Worm (Caenorhabditis elegans): Measurements from ENCODE around the gene daf-1.

daf-1 gene

DNA sequence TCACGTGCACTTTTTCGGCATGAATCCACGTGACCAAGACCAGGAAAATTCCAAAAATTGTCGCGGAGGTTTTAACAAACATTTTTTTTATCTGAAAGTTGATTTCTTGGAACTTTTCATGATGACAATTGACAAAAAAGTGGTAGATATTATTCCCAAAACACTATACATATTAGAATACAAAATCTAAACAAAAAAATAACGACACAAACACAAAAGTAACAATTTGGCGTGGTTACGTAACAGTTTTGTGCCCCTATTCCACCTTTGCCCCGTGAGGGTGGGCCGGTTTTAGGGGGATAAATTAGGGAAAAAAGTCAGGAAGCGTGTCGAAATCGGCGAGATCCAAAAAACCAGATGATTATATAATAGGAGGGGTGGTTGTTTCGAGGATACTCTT is 25.6 kb downstream of the daf-1 start, which contains the start of gene gegf-1 (continued):
- TF ChIP-seq rec-8 (tag; optimal IDR thresholded peaks at IDR 0.05) (no peak), dpl-1 (GFP tag; optimal IDR thresholded peaks at IDR 0.05) (no peak), pbrm-1 (GFP tag; IDR thresholded peaks at IDR 0.05) (no peak), nfyb-1 (GFP tag; IDR thresholded peaks at IDR 0.05) (no peak), egl-18 (GFP tag; IDR thresholded peaks at IDR 0.05) (no peak), nhr-27 (tag; optimal IDR thresholded peaks at IDR 0.05) (no peak)

DNA sequence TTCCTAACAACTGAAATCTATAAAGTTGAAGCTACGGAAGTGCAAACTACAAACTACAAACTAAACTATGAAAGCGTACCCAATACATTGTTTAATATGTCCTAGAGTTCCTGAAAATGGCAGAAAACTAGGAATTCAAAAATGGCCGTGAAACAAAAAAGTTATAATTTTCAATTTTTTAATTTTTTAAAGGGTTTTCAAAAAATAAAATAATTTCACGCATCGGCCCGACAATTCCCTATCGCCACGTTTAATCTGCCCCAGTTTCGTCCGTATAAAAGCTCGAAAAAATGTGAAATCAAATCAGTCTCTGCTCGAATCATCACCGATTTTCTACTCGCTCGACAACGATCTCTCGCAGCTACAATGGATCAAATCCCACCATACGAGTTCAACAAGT is 26.4 kb downstream of the daf-1 start, which contains the start of gene Y38C1AA.7:
Y38C1AA.7 (plus strand) TSS at position 301 of the 400 bp plus-strand sequence.
- TF ChIP-seq lin-54 (GFP tag; optimal IDR thresholded peaks at IDR 0.05): no peak
- TF ChIP-seq nhr-80 (tag; optimal IDR thresholded peaks at IDR 0.05): no peak
- no peak for TF ChIP-seq rec-8 (tag; optimal IDR thresholded peaks at IDR 0.05)
- no peak for TF ChIP-seq B0035.1 (tag; optimal IDR thresholded peaks at IDR 0.05)
- TF ChIP-seq nhr-27 (tag; optimal IDR thresholded peaks at IDR 0.05): no peak
- no peak for TF ChIP-seq hmg-1.2 (GFP tag; IDR thresholded peaks at IDR 0.05)
- no peak for TF ChIP-seq hlh-26 (GFP tag; conservative IDR thresholded peaks at IDR 0.05)
- TF ChIP-seq T07F8.4 (tag; optimal IDR thresholded peaks at IDR 0.05): no peak
- no peak for TF ChIP-seq nhr-90 (tag; optimal IDR thresholded peaks at IDR 0.05)
- TF ChIP-seq B0336.3 (GFP tag; IDR thresholded peaks at IDR 0.05): no peak
- no peak for TF ChIP-seq ztf-3 (GFP tag; optimal IDR thresholded peaks at IDR 0.05)
- no peak for TF ChIP-seq fkh-3 (tag; optimal IDR thresholded peaks at IDR 0.05)

DNA sequence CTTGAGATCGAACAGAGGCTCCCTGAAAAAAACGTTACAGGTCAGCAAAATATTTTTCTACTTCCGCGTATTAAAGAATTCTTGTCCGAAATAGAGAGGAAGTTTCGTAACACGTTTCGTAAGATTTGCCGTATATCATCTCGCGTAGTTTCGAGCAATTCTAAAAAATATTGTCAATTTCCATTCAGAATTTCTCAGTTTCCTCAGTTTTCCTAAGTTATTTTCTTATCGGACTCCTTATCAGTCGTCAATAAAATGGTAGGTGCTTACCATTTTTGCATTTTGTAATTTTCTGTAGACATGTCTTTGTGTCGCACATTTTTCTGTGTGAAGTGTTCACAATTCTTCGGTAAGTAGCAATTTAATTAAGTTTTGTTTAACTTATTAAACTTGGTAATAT is 27.6 kb downstream of the daf-1 start, which contains the start of gene Y38C1AA.19:
Y38C1AA.19 (plus strand) TSS at position 301 of the 400 bp plus-strand sequence.
- TF ChIP-seq him-1 (tag; optimal IDR thresholded peaks at IDR 0.05) (no peak), ztf-18 (tag; optimal IDR thresholded peaks at IDR 0.05) (no peak), mcd-1 (GFP tag; IDR thresholded peaks at IDR 0.05) (no peak), snpc-1.3 (tag; optimal IDR thresholded peaks at IDR 0.05; ENCODE audit: insufficient read depth) (no peak), B0261.1 (tag; optimal IDR thresholded peaks at IDR 0.05) (no peak), cebp-1 (GFP tag; IDR thresholded peaks at IDR 0.05) (no peak), cebp-1 (tag; optimal IDR thresholded peaks at IDR 0.05) (no peak)

DNA sequence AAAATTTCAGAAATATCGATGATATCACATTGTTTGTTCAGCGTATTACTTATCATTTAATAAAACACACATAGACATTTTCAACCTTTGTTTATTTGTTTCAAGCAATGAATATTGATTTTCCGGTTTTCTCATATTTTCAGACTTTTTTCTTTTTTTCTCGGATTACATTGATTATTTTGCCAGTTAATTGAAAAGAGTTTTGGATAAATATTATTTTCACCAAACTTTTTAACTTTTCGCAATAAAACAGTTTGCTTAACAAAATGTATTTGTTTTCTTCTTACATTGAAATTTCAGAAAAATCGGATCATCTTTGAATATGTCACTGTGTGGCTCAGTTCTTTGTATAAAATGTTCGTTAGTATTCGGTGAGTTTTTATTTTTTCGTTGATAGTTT is 30.3 kb downstream of the daf-1 start, which contains the start of gene Y38C1AA.6:
Y38C1AA.6 (plus strand) TSS at position 301 of the 400 bp plus-strand sequence.
- no peak for TF ChIP-seq madf-8 (GFP tag; conservative IDR thresholded peaks at IDR 0.05)
- no peak for TF ChIP-seq ztf-6 (GFP tag; IDR thresholded peaks at IDR 0.05)
- TF ChIP-seq F22D6.2 (tag; optimal IDR thresholded peaks at IDR 0.05): no peak
- TF ChIP-seq ccch-3 (GFP tag; optimal IDR thresholded peaks at IDR 0.05): no peak
- TF ChIP-seq attf-5 (GFP tag; optimal IDR thresholded peaks at IDR 0.05): no peak
- no peak for TF ChIP-seq rpc-1 (optimal IDR thresholded peaks at IDR 0.05)
- no peak for TF ChIP-seq rpc-1 (tag; optimal IDR thresholded peaks at IDR 0.05)
- no peak for TF ChIP-seq B0035.1 (tag; optimal IDR thresholded peaks at IDR 0.05)
- no peak for TF ChIP-seq mxl-1 (tag; optimal IDR thresholded peaks at IDR 0.05)
- no peak for TF ChIP-seq ztf-22 (GFP tag; optimal IDR thresholded peaks at IDR 0.05)
- TF ChIP-seq nfya-1 (tag; optimal IDR thresholded peaks at IDR 0.05; ENCODE audit: borderline replicate concordance, insufficient read depth): no peak
- no peak for TF ChIP-seq snpc-1.1 (tag; optimal IDR thresholded peaks at IDR 0.05; ENCODE audit: insufficient read depth)
- no peak for TF ChIP-seq ztf-18 (tag; optimal IDR thresholded peaks at IDR 0.05)
- TF ChIP-seq ets-4 (GFP tag; optimal IDR thresholded peaks at IDR 0.05): no peak
- no peak for TF ChIP-seq chd-7 (tag; optimal IDR thresholded peaks at IDR 0.05)
- TF ChIP-seq mes-4 (tag; optimal IDR thresholded peaks at IDR 0.05): no peak
- TF ChIP-seq hlh-12 (tag; optimal IDR thresholded peaks at IDR 0.05): no peak
- no peak for TF ChIP-seq lir-1 (GFP tag; conservative IDR thresholded peaks at IDR 0.05)
- TF ChIP-seq K12H6.12 (tag; optimal IDR thresholded peaks at IDR 0.05): no peak
- no peak for TF ChIP-seq bed-1 (GFP tag; IDR thresholded peaks at IDR 0.05)
- TF ChIP-seq snpc-3.4 (tag; optimal IDR thresholded peaks at IDR 0.05): no peak
